Fruit fly (Drosophila melanogaster) whole organism, embryonic: ENCODE results near the gene CG8042.

Experiments used
- BEAF-32 ChIP-seq: fragments of 200-800 bp; sonication (Bioruptor generic); optimal IDR thresholded peaks from 3 replicates; lab custom pipeline; 2017; ENCODE audit warnings: missing biosample characterization, missing genetic modification characterization, mild to moderate bottlenecking, moderate library complexity, missing genetic modification reagents
- CG1024 ChIP-seq: fragments of 200-800 bp; sonication (Bioruptor generic); IDR thresholded peaks from 2 replicates; pipeline ENCODE4 v1.3.6; 2022; ENCODE audit warnings: missing biosample characterization, missing genetic modification characterization
- CG10654 ChIP-seq: fragments of 200-800 bp; sonication (Bioruptor generic); optimal IDR thresholded peaks from 2 replicates; lab custom pipeline; 2016; ENCODE audit warnings: missing biosample characterization, missing genetic modification characterization
- CG11696 ChIP-seq: fragments of 200-800 bp; sonication (Bioruptor generic); IDR thresholded peaks from 2 replicates; pipeline ENCODE4 v1.3.6; 2022; ENCODE audit warnings: missing biosample characterization, missing genetic modification characterization
- CG12744 ChIP-seq: fragments of 200-800 bp; sonication (Bioruptor generic); optimal IDR thresholded peaks from 2 replicates; lab custom pipeline; 2016; ENCODE audit warnings: missing biosample characterization, missing genetic modification characterization
- CG13287 ChIP-seq: fragments of 200-800 bp; sonication (Bioruptor generic); IDR thresholded peaks from 2 replicates; pipeline ENCODE4 v1.3.6; 2022; ENCODE audit warnings: missing biosample characterization, missing genetic modification characterization; ENCODE audit not compliant: partially characterized antibody
- CG14667 ChIP-seq: fragments of 200-800 bp; sonication (Bioruptor generic); IDR thresholded peaks from 2 replicates; pipeline ENCODE4 v1.3.6; 2022; ENCODE audit warnings: missing biosample characterization, missing genetic modification characterization
- CG15696 ChIP-seq: fragments of 200-800 bp; sonication (Bioruptor generic); optimal IDR thresholded peaks from 2 replicates; lab custom pipeline; 2019; ENCODE audit warnings: missing biosample characterization, mild to moderate bottlenecking, missing genetic modification characterization, moderate library complexity
- CG1647 ChIP-seq: fragments of 200-800 bp; sonication (Bioruptor generic); optimal IDR thresholded peaks from 3 replicates; lab custom pipeline; 2016; ENCODE audit warnings: missing biosample characterization, missing genetic modification characterization
- CG18764 ChIP-seq: fragments of 200-800 bp; sonication (Bioruptor generic); optimal IDR thresholded peaks from 3 replicates; lab custom pipeline; 2016; ENCODE audit warnings: missing biosample characterization, missing genetic modification characterization
- CG2678 ChIP-seq: fragments of 200-800 bp; sonication (Bioruptor generic); optimal IDR thresholded peaks from 3 replicates; lab custom pipeline; 2019; ENCODE audit warnings: missing biosample characterization, mild to moderate bottlenecking, missing genetic modification characterization, moderate library complexity
- CG4360 ChIP-seq: fragments of 200-800 bp; sonication (Bioruptor generic); IDR thresholded peaks from 2 replicates; pipeline ENCODE4 v1.3.6; 2022; ENCODE audit warnings: missing biosample characterization, missing genetic modification characterization
- CG5953 ChIP-seq: fragments of 200-800 bp; sonication (Bioruptor generic); IDR thresholded peaks from 2 replicates; pipeline ENCODE4 v1.3.6; 2022; ENCODE audit warnings: missing biosample characterization, missing genetic modification characterization
- CG7839 ChIP-seq: fragments of 200-800 bp; sonication (Bioruptor generic); optimal IDR thresholded peaks from 3 replicates; lab custom pipeline; 2018; ENCODE audit warnings: missing biosample characterization, mild to moderate bottlenecking, missing genetic modification characterization, moderate library complexity
- CG9727 ChIP-seq: fragments of 200-800 bp; sonication (Bioruptor generic); optimal IDR thresholded peaks from 3 replicates; lab custom pipeline; 2017; ENCODE audit warnings: missing biosample characterization, mild to moderate bottlenecking, missing genetic modification characterization
- CG9876 ChIP-seq: fragments of 200-800 bp; sonication (Bioruptor generic); optimal IDR thresholded peaks from 2 replicates; lab custom pipeline; 2016; ENCODE audit warnings: missing biosample characterization, missing genetic modification characterization
- CoRest ChIP-seq: fragments of 200-800 bp; sonication (Bioruptor generic); optimal IDR thresholded peaks from 3 replicates; lab custom pipeline; 2018; ENCODE audit warnings: missing biosample characterization, mild to moderate bottlenecking, missing genetic modification characterization, moderate library complexity
- D19B ChIP-seq: fragments of 200-800 bp; sonication (Bioruptor generic); optimal IDR thresholded peaks from 2 replicates; lab custom pipeline; 2017; ENCODE audit warnings: missing biosample characterization, mild to moderate bottlenecking, missing genetic modification characterization
- GATAe ChIP-seq: fragments of 200-800 bp; sonication (Bioruptor generic); conservative IDR thresholded peaks from 2 replicates; pipeline ENCODE4 v1.3.6; 2022; ENCODE audit warnings: missing biosample characterization, missing genetic modification characterization
- HmgD ChIP-seq: fragments of 200-800 bp; sonication (Bioruptor generic); optimal IDR thresholded peaks from 3 replicates; lab custom pipeline; 2016; ENCODE audit warnings: missing biosample characterization, missing genetic modification characterization
- Med ChIP-seq: fragments of 200-800 bp; sonication (Bioruptor generic); peaks from one replicate; lab custom pipeline; 2016; ENCODE audit warnings: missing biosample characterization, missing genetic modification characterization, mild to moderate bottlenecking, inconsistent platforms, moderate library complexity
- Nf-YA ChIP-seq: fragments of 200-800 bp; sonication (Bioruptor generic); IDR thresholded peaks from 2 replicates; pipeline ENCODE4 v1.3.6; 2022; ENCODE audit warnings: missing biosample characterization, missing genetic modification characterization
- Oli ChIP-seq: fragments of 200-800 bp; sonication (Bioruptor generic); optimal IDR thresholded peaks from 2 replicates; lab custom pipeline; 2018; ENCODE audit warnings: missing biosample characterization, mild to moderate bottlenecking, missing genetic modification characterization, moderate library complexity
- Opbp ChIP-seq: fragments of 200-800 bp; sonication (Bioruptor generic); IDR thresholded peaks from 3 replicates; pipeline ENCODE4 v1.3.6; 2022; ENCODE audit warnings: missing biosample characterization, missing genetic modification characterization; ENCODE audit not compliant: partially characterized antibody
- PHDP ChIP-seq: fragments of 200-800 bp; sonication (Bioruptor generic); optimal IDR thresholded peaks from 3 replicates; lab custom pipeline; 2018; ENCODE audit warnings: missing biosample characterization, mild to moderate bottlenecking, missing genetic modification characterization, moderate library complexity
- bcd ChIP-seq: fragments of 200-800 bp; sonication (Bioruptor generic); optimal IDR thresholded peaks from 2 replicates; lab custom pipeline; 2017; ENCODE audit warnings: missing biosample characterization, mild to moderate bottlenecking, missing genetic modification characterization
- chinmo ChIP-seq: fragments of 200-800 bp; sonication (Bioruptor generic); IDR thresholded peaks from 4 replicates; pipeline ENCODE4 v1.3.6; 2022; ENCODE audit warnings: missing biosample characterization, missing genetic modification characterization; ENCODE audit not compliant: partially characterized antibody
- dm ChIP-seq: fragments of 200-800 bp; sonication (Bioruptor generic); optimal IDR thresholded peaks from 3 replicates; lab custom pipeline; 2016; ENCODE audit warnings: missing biosample characterization, missing genetic modification characterization
- en ChIP-seq: fragments of 200-800 bp; sonication (Bioruptor generic); optimal IDR thresholded peaks from 2 replicates; lab custom pipeline; 2016; ENCODE audit warnings: missing biosample characterization, missing genetic modification characterization
- fd102C ChIP-seq: fragments of 200-800 bp; sonication (Bioruptor generic); optimal IDR thresholded peaks from 2 replicates; lab custom pipeline; 2018; ENCODE audit warnings: missing biosample characterization, mild to moderate bottlenecking, missing genetic modification characterization, moderate library complexity
- gce ChIP-seq: fragments of 200-800 bp; sonication (Bioruptor generic); IDR thresholded peaks from 3 replicates; pipeline ENCODE4 v1.3.6; 2022; ENCODE audit warnings: missing biosample characterization, missing genetic modification characterization
- grn ChIP-seq: fragments of 200-800 bp; sonication (Bioruptor generic); optimal IDR thresholded peaks from 3 replicates; lab custom pipeline; 2017; ENCODE audit warnings: missing biosample characterization, missing genetic modification characterization
- gro ChIP-seq: fragments of 200-800 bp; sonication (Bioruptor generic); optimal IDR thresholded peaks from 2 replicates; lab custom pipeline; 2016; ENCODE audit warnings: missing biosample characterization, missing genetic modification characterization
- hb ChIP-seq: fragments of 200-800 bp; sonication (Bioruptor generic); IDR thresholded peaks from 3 replicates; pipeline ENCODE4 v1.3.6; 2022; ENCODE audit warnings: missing biosample characterization, missing genetic modification characterization; ENCODE audit not compliant: partially characterized antibody
- insv ChIP-seq, 2 experiments: fragments of 200-800 bp; sonication (Bioruptor generic); optimal IDR thresholded peaks; 3 replicates each; lab custom pipeline; 2016 to 2018; ENCODE audit warnings: missing biosample characterization in 2 of 2, missing genetic modification characterization in 2 of 2
- lov ChIP-seq, 2 experiments: fragments of 200-800 bp in 1 of 2; fragments of >200 bp in 1 of 2; sonication (Bioruptor generic) in 1 of 2; IDR thresholded peaks in 1 of 2; optimal IDR thresholded peaks in 1 of 2; 2 replicates in 1 of 2; 3 replicates in 1 of 2; pipeline versions ENCODE4 v1.3.6 to Lab custom; 2017 to 2022; ENCODE audit warnings: missing biosample characterization in 1 of 2, missing genetic modification characterization in 1 of 2
- maf-S ChIP-seq: fragments of 200-800 bp; sonication (Bioruptor generic); optimal IDR thresholded peaks from 2 replicates; lab custom pipeline; 2016; ENCODE audit warnings: missing biosample characterization, missing genetic modification characterization
- odd ChIP-seq: fragments of 200-800 bp; sonication (Bioruptor generic); optimal IDR thresholded peaks from 2 replicates; lab custom pipeline; 2017; ENCODE audit warnings: missing biosample characterization, mild to moderate bottlenecking, missing genetic modification characterization
- p53 ChIP-seq: fragments of 200-800 bp; sonication (Bioruptor generic); optimal IDR thresholded peaks from 2 replicates; lab custom pipeline; 2016; ENCODE audit warnings: missing biosample characterization, missing genetic modification characterization
- pan ChIP-seq, 4 experiments: fragments of >200 bp in 3 of 4; fragments of 200-800 bp in 1 of 4; sonication (Bioruptor generic) in 1 of 4; optimal IDR thresholded peaks in 3 of 4; IDR thresholded peaks in 1 of 4; 2 replicates each; pipeline versions ENCODE4 v1.3.6 to Lab custom; 2017 to 2022; ENCODE audit warnings: missing biosample characterization in 2 of 4, missing genetic modification characterization in 2 of 4, mixed read lengths in 1 of 4
- prd ChIP-seq, 3 experiments: fragments of >200 bp in 2 of 3; fragments of 200-800 bp in 1 of 3; sonication (Bioruptor generic) in 1 of 3; optimal IDR thresholded peaks in 2 of 3; IDR thresholded peaks in 1 of 3; 2 replicates in 2 of 3; 3 replicates in 1 of 3; pipeline versions ENCODE4 v1.3.6 to Lab custom; 2017 to 2022; ENCODE audit warnings: missing biosample characterization in 1 of 3, missing genetic modification characterization in 1 of 3
- sens ChIP-seq: fragments of 200-800 bp; sonication (Bioruptor generic); peaks from one replicate; lab custom pipeline; 2016; ENCODE audit warnings: missing biosample characterization, missing genetic modification characterization
- sr ChIP-seq: fragments of 200-800 bp; sonication (Bioruptor generic); IDR thresholded peaks from 3 replicates; pipeline ENCODE4 v1.3.6; 2022; ENCODE audit warnings: missing biosample characterization, missing genetic modification characterization
- sug ChIP-seq: fragments of 200-800 bp; optimal IDR thresholded peaks from 2 replicates; lab custom pipeline; 2019; ENCODE audit warnings: missing biosample characterization, mild to moderate bottlenecking, missing genetic modification characterization, moderate library complexity
- tin ChIP-seq: fragments of 200-800 bp; sonication (Bioruptor generic); optimal IDR thresholded peaks from 3 replicates; lab custom pipeline; 2016; ENCODE audit warnings: missing biosample characterization, missing genetic modification characterization
- tll ChIP-seq, 2 experiments: fragments of 200-800 bp in 1 of 2; fragments of >200 bp in 1 of 2; sonication (Bioruptor generic) in 1 of 2; optimal IDR thresholded peaks; 2 replicates each; lab custom pipeline; 2017 to 2019; ENCODE audit warnings: missing biosample characterization in 2 of 2, missing genetic modification characterization in 2 of 2, mild to moderate bottlenecking in 1 of 2, moderate library complexity in 1 of 2
- trh ChIP-seq: fragments of 200-800 bp; sonication (Bioruptor generic); optimal IDR thresholded peaks from 2 replicates; lab custom pipeline; 2016; ENCODE audit warnings: missing biosample characterization, missing genetic modification characterization
- tup ChIP-seq: fragments of 200-800 bp; sonication (Bioruptor generic); optimal IDR thresholded peaks from 2 replicates; lab custom pipeline; 2016; ENCODE audit warnings: missing biosample characterization, mild to moderate bottlenecking, missing genetic modification characterization, moderate library complexity
- vvl ChIP-seq: fragments of 200-800 bp; sonication (Bioruptor generic); IDR thresholded peaks from 2 replicates; pipeline ENCODE4 v1.3.6; 2022; ENCODE audit warnings: missing biosample characterization, missing genetic modification characterization
- yki ChIP-seq: fragments of >200 bp; optimal IDR thresholded peaks from 3 replicates; lab custom pipeline; 2018

CG8042 gene

DNA sequence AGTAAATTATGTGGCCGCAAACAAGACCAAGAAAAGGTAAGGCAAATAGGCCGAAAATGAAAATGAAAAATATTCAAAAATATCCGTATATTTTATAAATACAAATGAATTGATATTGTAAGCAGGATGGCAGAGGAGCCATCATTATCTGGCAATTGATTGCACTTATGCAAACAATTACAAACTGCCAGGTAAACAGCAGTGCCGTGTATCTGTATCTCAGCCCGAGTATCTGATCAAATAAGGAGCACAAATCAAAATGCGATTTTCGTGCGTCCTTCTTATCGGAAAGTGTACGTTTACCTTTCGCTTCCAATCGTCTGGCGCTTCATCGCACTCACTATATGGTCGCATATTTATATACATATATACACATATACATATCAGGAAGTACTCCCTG is 31.7 kb downstream of the CG8042 start:
- no peak for TF ChIP-seq sr
- peak; percentile 74 for TF ChIP-seq CG15696
- TF ChIP-seq prd (optimal IDR thresholded peaks at IDR 0.05; lab: Kevin White, UChicago), result no peak
- TF ChIP-seq prd (GFP tag; IDR thresholded peaks at IDR 0.05; lab: Robert Waterston, UW), result 0 out of 3 replicates have a peak, but pooled peaks have one; percentile 7
- no peak for TF ChIP-seq CG18764 (GFP tag; lab: Kevin White, UChicago)
- no peak for TF ChIP-seq Opbp (GFP tag; lab: Robert Waterston, UW)
- TF ChIP-seq tll (GFP tag; optimal IDR thresholded peaks at IDR 0.05; lab: Kevin White, UChicago), result peak in 1 of 2 experiments; percentile 45
- TF ChIP-seq insv (GFP tag; optimal IDR thresholded peaks at IDR 0.05; lab: Kevin White, UChicago), result peak in 1 of 2 experiments; percentile 42
- TF ChIP-seq CG12744, result no peak
- no peak for TF ChIP-seq vvl (GFP tag; lab: Robert Waterston, UW)
- no peak for TF ChIP-seq tin (GFP tag; lab: Kevin White, UChicago)
- peak; percentile 51 for TF ChIP-seq CG9727 (GFP tag; lab: Kevin White, UChicago)
- TF ChIP-seq tup (GFP tag; lab: Kevin White, UChicago), result no peak
- TF ChIP-seq gce (GFP tag; lab: Robert Waterston, UW), result no peak
- TF ChIP-seq CG13287 (GFP tag; lab: Robert Waterston, UW), result no peak
- TF ChIP-seq CG7839, result no peak
- TF ChIP-seq PHDP (tag; lab: Kevin White, UChicago), result no peak
- no peak for TF ChIP-seq D19B (GFP tag; lab: Kevin White, UChicago)
- no peak for TF ChIP-seq Nf-YA (GFP tag; lab: Robert Waterston, UW)
- 0 out of 4 replicates have a peak, but pooled peaks have one; percentile 7 for TF ChIP-seq chinmo
- TF ChIP-seq sens (GFP tag; lab: Kevin White, UChicago), result peak; percentile 15
- peak; percentile 49 for TF ChIP-seq Med (GFP tag; lab: Kevin White, UChicago)
- TF ChIP-seq pan (optimal IDR thresholded peaks at IDR 0.05; lab: Kevin White, UChicago), result no peak
- TF ChIP-seq pan (GFP tag; optimal IDR thresholded peaks at IDR 0.05 in 1 of 2, IDR thresholded peaks at IDR 0.05 in 1 of 2), result peak in 1 of 2 experiments; percentile 15
- TF ChIP-seq lov (optimal IDR thresholded peaks at IDR 0.05; lab: Kevin White, UChicago), result no peak
- TF ChIP-seq lov (GFP tag; IDR thresholded peaks at IDR 0.05; lab: Robert Waterston, UW), result no peak
- TF ChIP-seq CoRest, result no peak
- TF ChIP-seq CG1024 (GFP tag; lab: Robert Waterston, UW), result no peak
- no peak for TF ChIP-seq yki (lab: Kevin White, UChicago)

DNA sequence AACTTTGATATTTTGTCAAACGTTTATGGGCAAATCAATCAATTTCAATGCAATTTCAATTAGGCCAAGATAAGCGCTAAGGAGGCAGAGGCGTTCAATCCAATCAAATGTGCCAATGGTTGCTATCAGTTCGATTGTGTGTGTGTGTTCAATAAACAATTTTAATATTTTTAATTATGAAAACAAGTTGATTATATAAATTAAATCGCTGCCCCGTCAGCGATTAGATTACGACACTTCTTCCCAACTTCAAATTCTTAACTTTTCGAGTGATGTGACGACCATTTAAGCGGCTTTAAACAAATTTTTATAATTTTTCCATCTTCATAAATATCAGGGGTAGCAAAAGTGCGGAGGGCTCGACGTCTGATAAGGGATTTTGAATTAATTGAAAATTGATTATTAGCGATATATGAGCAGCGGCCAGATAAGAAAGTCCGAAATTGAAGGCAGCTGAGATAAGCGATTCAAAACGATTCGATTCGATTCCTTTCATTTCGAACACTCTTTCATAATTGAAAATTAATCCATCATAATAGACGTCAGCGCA is 32.3 kb downstream of the CG8042 start:
- TF ChIP-seq odd (GFP tag; lab: Kevin White, UChicago) (no peak), en (GFP tag; lab: Kevin White, UChicago) (no peak), bcd (no peak), grn (GFP tag; lab: Kevin White, UChicago) (peak; percentile 93), CG9876 (GFP tag; lab: Kevin White, UChicago) (no peak), p53 (GFP tag; lab: Kevin White, UChicago) (no peak), CG11696 (no peak), dm (no peak), CG14667 (GFP tag; lab: Robert Waterston, UW) (no peak), BEAF-32 (GFP tag; lab: Kevin White, UChicago) (no peak), fd102C (no peak), hb (GFP tag; lab: Robert Waterston, UW) (no peak), trh (GFP tag; lab: Kevin White, UChicago) (no peak), CG2678 (tag; lab: Kevin White, UChicago) (peak; percentile 21), sug (tag; lab: Kevin White, UChicago) (peak; percentile 62), sens (GFP tag; lab: Kevin White, UChicago) (peak; percentile 7), gro (peak; percentile 48), CG5953 (GFP tag; lab: Robert Waterston, UW) (no peak), CG4360 (GFP tag; lab: Robert Waterston, UW) (no peak), CG10654 (GFP tag; lab: Kevin White, UChicago) (no peak), Oli (tag; lab: Kevin White, UChicago) (no peak), CG1647 (GFP tag; lab: Kevin White, UChicago) (no peak), GATAe (peak; percentile 73), maf-S (GFP tag; lab: Kevin White, UChicago) (no peak), HmgD (GFP tag; lab: Kevin White, UChicago) (no peak)
